Fruit fly (Drosophila melanogaster): ENCODE results near the gene Hexo1.

dm6 chr3L:4302088-4302487, 13.6 kb downstream of the Hexo1 start:
- TF ChIP-seq tai (GFP tag; optimal IDR thresholded peaks at IDR 0.05) (no peak), OdsH (GFP tag; optimal IDR thresholded peaks at IDR 0.05) (no peak), dmrt93B (GFP tag; optimal IDR thresholded peaks at IDR 0.05) (no peak), pan (optimal IDR thresholded peaks at IDR 0.05) (no peak), lola (GFP tag; optimal IDR thresholded peaks at IDR 0.05) (no peak), Dfd (GFP tag; optimal IDR thresholded peaks at IDR 0.05) (no peak), rgr (GFP tag; optimal IDR thresholded peaks at IDR 0.05) (no peak), foxo (GFP tag; optimal IDR thresholded peaks at IDR 0.05) (no peak), usp (GFP tag; optimal IDR thresholded peaks at IDR 0.05) (no peak), CrebA (GFP tag; optimal IDR thresholded peaks at IDR 0.05; ENCODE audit: borderline replicate concordance) (no peak), h (GFP tag; optimal IDR thresholded peaks at IDR 0.05) (no peak)
